Fruit fly (Drosophila melanogaster): ENCODE data around the gene WRNexo.

- TF ChIP-seq CG8478 (optimal IDR thresholded peaks at IDR 0.05) (no peak), CTCF (optimal IDR thresholded peaks at IDR 0.05) (no peak)
Measured at dm6 chr3R:18385593-18385992, 19.6 kb upstream of the WRNexo start, which contains the start of gene cona.

Measured in S2 (cell line).